Fruit fly (Drosophila melanogaster) whole organism: Measurements from ENCODE around the gene CG42766.

Experiments used
- EcR ChIP-seq, 2 experiments: fragments of >200 bp; optimal IDR thresholded peaks; 2 replicates each; lab custom pipeline; 2017; ENCODE audit warnings: missing biosample characterization in 2 of 2, missing genetic modification characterization in 2 of 2, missing genetic modification reagents in 2 of 2
- pan ChIP-seq: fragments of >200 bp; optimal IDR thresholded peaks from 2 replicates; lab custom pipeline; 2017
- psq ChIP-seq: fragments of >200 bp; optimal IDR thresholded peaks from 2 replicates; lab custom pipeline; 2017
- usp ChIP-seq: fragments of >200 bp; optimal IDR thresholded peaks from 2 replicates; lab custom pipeline; 2017; ENCODE audit warnings: missing biosample characterization, missing genetic modification characterization, mixed read lengths

DNA sequence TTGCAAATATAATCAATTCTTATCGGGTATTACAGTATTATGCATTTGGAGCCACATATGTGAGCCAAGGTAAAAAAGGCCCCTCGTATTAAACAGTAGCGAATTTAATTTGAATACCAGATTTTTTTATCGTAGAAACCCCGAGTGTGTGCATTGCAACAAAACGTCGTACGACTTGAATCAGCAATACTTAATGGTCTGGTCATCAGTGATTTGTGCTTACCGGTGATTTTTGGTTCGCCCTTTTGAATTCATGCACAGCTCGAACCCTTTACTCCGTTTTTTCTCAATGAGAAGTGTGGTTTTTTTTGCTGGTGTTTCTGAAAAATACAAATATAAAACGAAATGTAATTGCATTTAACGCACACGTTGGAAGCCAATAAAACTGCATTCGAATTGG is 13.0 kb downstream of the CG42766 start:
- no peak for TF ChIP-seq usp (GFP tag; lab: Kevin White, UChicago)
- TF ChIP-seq psq (lab: Kevin White, UChicago) = no peak
- TF ChIP-seq EcR (GFP tag; optimal IDR thresholded peaks at IDR 0.05; lab: Kevin White, UChicago) = no peak
- no peak for TF ChIP-seq pan
